Fruit fly (Drosophila melanogaster): ENCODE results near the gene CG17477.

Gene CG17477

dm6 chr3R:17121277-17121676 is 5.5 kb downstream of the CG17477 start, which contains the start of gene CG42779:
TSS of gene CG42779 (plus strand) at chr3R:17121577.
- TF ChIP-seq CG4282 (GFP tag; optimal IDR thresholded peaks at IDR 0.05) (no peak), lab (GFP tag; optimal IDR thresholded peaks at IDR 0.05) (peak; percentile 14)

- TF ChIP-seq PHDP (tag; optimal IDR thresholded peaks at IDR 0.05) (no peak), Trl (optimal IDR thresholded peaks at IDR 0.05) (no peak), Trl (GFP tag; optimal IDR thresholded peaks at IDR 0.05) (no peak), sens (GFP tag) (peak; percentile 12), fd102C (GFP tag; optimal IDR thresholded peaks at IDR 0.05) (no peak), NK7.1 (GFP tag; optimal IDR thresholded peaks at IDR 0.05) (no peak), abd-A (tag; optimal IDR thresholded peaks at IDR 0.05) (no peak), CG12155 (GFP tag; optimal IDR thresholded peaks at IDR 0.05) (no peak)
Measured at dm6 chr3R:17120165-17120564, 6.6 kb downstream of the CG17477 start, which contains the start of gene CG34278. TSS of gene CG34278 (plus strand) at chr3R:17120465.

- TF ChIP-seq pzg (GFP tag; optimal IDR thresholded peaks at IDR 0.05) (no peak), gcm (GFP tag; optimal IDR thresholded peaks at IDR 0.05) (peak; percentile 38), NFAT (GFP tag; IDR thresholded peaks at IDR 0.05) (no peak), caup (GFP tag; optimal IDR thresholded peaks at IDR 0.05; ENCODE audit: severe bottlenecking) (peak; percentile 15), Dek (tag; optimal IDR thresholded peaks at IDR 0.05) (no peak), CG2678 (tag; optimal IDR thresholded peaks at IDR 0.05) (no peak), CG2129 (GFP tag; IDR thresholded peaks at IDR 0.05; ENCODE audit: partially characterized antibody) (no peak), ash1 (GFP tag; optimal IDR thresholded peaks at IDR 0.05) (peak; percentile 7), al (GFP tag; IDR thresholded peaks at IDR 0.05) (no peak), CG2199 (GFP tag; IDR thresholded peaks at IDR 0.05) (0 out of 3 replicates have a peak, but pooled peaks have one; percentile 4), YL-1 (GFP tag; optimal IDR thresholded peaks at IDR 0.05) (no peak), CG6791 (GFP tag; IDR thresholded peaks at IDR 0.05; ENCODE audit: partially characterized antibody) (0 out of 3 replicates have a peak, but pooled peaks have one; percentile 36), gro (GFP tag; optimal IDR thresholded peaks at IDR 0.05) (no peak), Fer3 (tag; optimal IDR thresholded peaks at IDR 0.05) (no peak), Hr3 (GFP tag; optimal IDR thresholded peaks at IDR 0.05) (no peak), CkIIα-i1 (GFP tag; IDR thresholded peaks at IDR 0.05) (no peak), tio (GFP tag; optimal IDR thresholded peaks at IDR 0.05) (no peak), Opbp (GFP tag; IDR thresholded peaks at IDR 0.05; ENCODE audit: partially characterized antibody) (no peak), so (GFP tag; IDR thresholded peaks at IDR 0.05) (no peak), sima (GFP tag; optimal IDR thresholded peaks at IDR 0.05) (no peak), pnt (GFP tag; optimal IDR thresholded peaks at IDR 0.05) (no peak), Atf3 (GFP tag; optimal IDR thresholded peaks at IDR 0.05) (no peak), CG3281 (GFP tag; optimal IDR thresholded peaks at IDR 0.05) (peak; percentile 42), CG13296 (GFP tag; optimal IDR thresholded peaks at IDR 0.05) (peak; percentile 18), ken (GFP tag; IDR thresholded peaks at IDR 0.05) (no peak), unc-4 (GFP tag; IDR thresholded peaks at IDR 0.05; ENCODE audit: partially characterized antibody) (peak; percentile 39; the same call in 1 of the 2 replicates), CG2875 (GFP tag; optimal IDR thresholded peaks at IDR 0.05) (no peak), CG43689 (GFP tag; IDR thresholded peaks at IDR 0.05) (no peak), CG4360 (GFP tag; IDR thresholded peaks at IDR 0.05) (peak; percentile 62; the same call in 1 of the 2 replicates), ci (GFP tag; IDR thresholded peaks at IDR 0.05) (peak; percentile 56; the same call in 1 of the 3 replicates), Drgx (GFP tag; IDR thresholded peaks at IDR 0.05) (no peak), dmrt11E (tag; optimal IDR thresholded peaks at IDR 0.05) (no peak), CG9932 (GFP tag; IDR thresholded peaks at IDR 0.05) (no peak), Ets97D (GFP tag; optimal IDR thresholded peaks at IDR 0.05) (no peak), Med (GFP tag) (peak; percentile 90), CG10979 (tag; optimal IDR thresholded peaks at IDR 0.05) (no peak), sob (GFP tag; IDR thresholded peaks at IDR 0.05) (0 out of 2 replicates have a peak, but pooled peaks have one; percentile 13), tx (GFP tag; optimal IDR thresholded peaks at IDR 0.05) (no peak)
Measured at dm6 chr3R:17118917-17119378, 7.8 kb downstream of the CG17477 start.

All from whole organism, embryonic.